Worm (Caenorhabditis elegans) whole organism, L1 larva: Measurements from ENCODE around the gene rabs-5.

ENCODE experiments used
- C04F5.9 ChIP-seq: sonication (generic microtip); optimal IDR thresholded peaks from 2 replicates; lab custom pipeline; 2016; ENCODE audit warnings: missing genetic modification characterization, missing compliant biosample characterization
- C16A3.4 ChIP-seq: fragments of 150-350 bp; optimal IDR thresholded peaks from 2 replicates; lab custom pipeline; 2014; ENCODE audit warnings: missing biosample characterization, missing genetic modification characterization
- F16B12.6 ChIP-seq: fragments of 150-350 bp; optimal IDR thresholded peaks from 2 replicates; lab custom pipeline; 2014; ENCODE audit warnings: missing biosample characterization, missing genetic modification characterization
- alr-1 ChIP-seq: fragments of 200-800 bp; sonication (Bioruptor generic); optimal IDR thresholded peaks from 2 replicates; lab custom pipeline; 2018; ENCODE audit warnings: borderline replicate concordance, mild to moderate bottlenecking, missing genetic modification characterization, missing compliant biosample characterization
- aly-2 ChIP-seq: fragments of 150-350 bp; optimal IDR thresholded peaks from 2 replicates; lab custom pipeline; 2014; ENCODE audit warnings: missing biosample characterization, missing genetic modification characterization
- blmp-1 ChIP-seq: fragments of 150-350 bp; optimal IDR thresholded peaks from 2 replicates; lab custom pipeline; 2014; ENCODE audit warnings: missing biosample characterization, missing genetic modification characterization
- ceh-63 ChIP-seq: fragments of 200-800 bp; sonication (Bioruptor generic); optimal IDR thresholded peaks from 2 replicates; lab custom pipeline; 2018; ENCODE audit warnings: mild to moderate bottlenecking, missing genetic modification characterization, missing compliant biosample characterization
- ceh-8 ChIP-seq: fragments of 200-800 bp; sonication (Bioruptor generic); optimal IDR thresholded peaks from 2 replicates; lab custom pipeline; 2018; ENCODE audit warnings: mild to moderate bottlenecking, missing genetic modification characterization, moderate library complexity, missing compliant biosample characterization
- ceh-82 ChIP-seq, 3 experiments: fragments of 150-350 bp in 1 of 3; sonication (generic microtip) in 2 of 3; optimal IDR thresholded peaks; 2 replicates each; lab custom pipeline; 2014 to 2017; ENCODE audit warnings: missing biosample characterization in 3 of 3, missing genetic modification characterization in 3 of 3
- ceh-90 ChIP-seq: sonication (generic microtip); optimal IDR thresholded peaks from 2 replicates; lab custom pipeline; 2016; ENCODE audit warnings: missing genetic modification characterization, missing compliant biosample characterization
- dpl-1 ChIP-seq, 3 experiments: fragments of 150-350 bp in 2 of 3; sonication (generic microtip) in 1 of 3; optimal IDR thresholded peaks; 2 replicates each; lab custom pipeline; 2014 to 2017; ENCODE audit warnings: missing biosample characterization in 3 of 3, missing genetic modification characterization in 3 of 3, missing genetic modification reagents in 3 of 3
- dsc-1 ChIP-seq: sonication (generic microtip); optimal IDR thresholded peaks from 2 replicates; lab custom pipeline; 2016; ENCODE audit warnings: mild to moderate bottlenecking, missing genetic modification characterization, missing compliant biosample characterization
- efl-1 ChIP-seq, 4 experiments: fragments of 150-350 bp; optimal IDR thresholded peaks in 3 of 4; peaks in 1 of 4; 1 replicate in 1 of 4; 2 replicates in 3 of 4; lab custom pipeline; 2014; ENCODE audit warnings: missing biosample characterization in 2 of 4, missing genetic modification characterization in 2 of 4, missing genetic modification reagents in 2 of 4
- efl-3 ChIP-seq: fragments of 200-800 bp; sonication (Bioruptor generic); optimal IDR thresholded peaks from 2 replicates; lab custom pipeline; 2018; ENCODE audit warnings: mild to moderate bottlenecking, missing genetic modification characterization, missing compliant biosample characterization
- egl-13 ChIP-seq: sonication (generic microtip); optimal IDR thresholded peaks from 2 replicates; lab custom pipeline; 2016; ENCODE audit warnings: missing genotype, missing genetic modification reagents, missing genetic modification characterization, missing compliant biosample characterization
- elt-3 ChIP-seq, 6 experiments: fragments of 150-350 bp in 1 of 6; sonication (generic microtip); optimal IDR thresholded peaks; 2 replicates each; lab custom pipeline; 2017 to 2018; ENCODE audit warnings: missing biosample characterization in 6 of 6, missing genetic modification characterization in 6 of 6, inconsistent platforms in 1 of 6
- fkh-10 ChIP-seq: sonication (generic microtip); optimal IDR thresholded peaks from 2 replicates; lab custom pipeline; 2017; ENCODE audit warnings: missing biosample characterization, missing genetic modification reagents, missing genetic modification characterization
- fkh-4 ChIP-seq: sonication (generic microtip); optimal IDR thresholded peaks from 2 replicates; lab custom pipeline; 2016; ENCODE audit warnings: missing compliant biosample characterization, missing genetic modification characterization, borderline replicate concordance
- fkh-8 ChIP-seq: sonication (generic microtip); optimal IDR thresholded peaks from 2 replicates; lab custom pipeline; 2016; ENCODE audit warnings: mild to moderate bottlenecking, missing genetic modification characterization, missing compliant biosample characterization
- hlh-4 ChIP-seq: sonication (generic microtip); optimal IDR thresholded peaks from 2 replicates; lab custom pipeline; 2016; ENCODE audit warnings: mild to moderate bottlenecking, missing genetic modification characterization, missing compliant biosample characterization
- irx-1 ChIP-seq: sonication (generic microtip); optimal IDR thresholded peaks from 2 replicates; lab custom pipeline; 2016; ENCODE audit warnings: missing genetic modification characterization, missing compliant biosample characterization
- isw-1 ChIP-seq: fragments of 200-800 bp; sonication (Bioruptor generic); IDR thresholded peaks from 2 replicates; pipeline ENCODE4 v1.3.6; 2022; ENCODE audit warnings: missing genetic modification characterization, missing compliant biosample characterization
- jun-1 ChIP-seq: fragments of 150-350 bp; optimal IDR thresholded peaks from 2 replicates; lab custom pipeline; 2014; ENCODE audit warnings: missing biosample characterization, missing genetic modification reagents, missing genetic modification characterization
- lin-13 ChIP-seq: fragments of 150-350 bp; optimal IDR thresholded peaks from 2 replicates; lab custom pipeline; 2014; ENCODE audit warnings: missing biosample characterization, missing genetic modification reagents, missing genetic modification characterization
- lin-14 ChIP-seq: fragments of 200-800 bp; sonication (Bioruptor generic); optimal IDR thresholded peaks from 2 replicates; lab custom pipeline; 2018; ENCODE audit warnings: mild to moderate bottlenecking, missing genetic modification characterization, moderate library complexity, missing compliant biosample characterization
- lin-39 ChIP-seq: fragments of 150-350 bp; optimal IDR thresholded peaks from 2 replicates; lab custom pipeline; 2014; ENCODE audit warnings: missing biosample characterization, missing genetic modification reagents, missing genetic modification characterization
- lsy-2 ChIP-seq, 2 experiments: fragments of 150-350 bp; optimal IDR thresholded peaks; 2 replicates each; lab custom pipeline; 2014; ENCODE audit warnings: missing biosample characterization in 2 of 2, missing genetic modification characterization in 2 of 2
- mdl-1 ChIP-seq, 2 experiments: fragments of 150-350 bp; optimal IDR thresholded peaks; 2 replicates each; lab custom pipeline; 2014 to 2017; ENCODE audit warnings: missing biosample characterization in 2 of 2, missing genetic modification characterization in 2 of 2, inconsistent platforms in 1 of 2
- mep-1 ChIP-seq: fragments of 150-350 bp; optimal IDR thresholded peaks from 2 replicates; lab custom pipeline; 2014; ENCODE audit warnings: missing biosample characterization, missing genetic modification characterization
- nhr-12 ChIP-seq: sonication (generic microtip); optimal IDR thresholded peaks from 2 replicates; lab custom pipeline; 2017; ENCODE audit warnings: missing biosample characterization, missing genetic modification characterization
- nhr-19 ChIP-seq: fragments of 200-800 bp; sonication (Bioruptor generic); conservative IDR thresholded peaks from 2 replicates; pipeline ENCODE4 v1.3.6; 2022; ENCODE audit warnings: missing genetic modification characterization, missing compliant biosample characterization
- nhr-20 ChIP-seq: sonication (generic microtip); optimal IDR thresholded peaks from 2 replicates; lab custom pipeline; 2016; ENCODE audit warnings: mild to moderate bottlenecking, missing genetic modification characterization, missing compliant biosample characterization
- nhr-237 ChIP-seq: fragments of 150-350 bp; optimal IDR thresholded peaks from 2 replicates; lab custom pipeline; 2014; ENCODE audit warnings: missing biosample characterization, missing genetic modification characterization
- nhr-71 ChIP-seq: sonication (generic microtip); optimal IDR thresholded peaks from 2 replicates; lab custom pipeline; 2016; ENCODE audit warnings: mild to moderate bottlenecking, missing genetic modification characterization, moderate library complexity, missing compliant biosample characterization
- nhr-76 ChIP-seq: sonication (generic microtip); optimal IDR thresholded peaks from 2 replicates; lab custom pipeline; 2017; ENCODE audit warnings: missing biosample characterization, missing genetic modification characterization
- nhr-77 ChIP-seq: fragments of 150-350 bp; optimal IDR thresholded peaks from 2 replicates; lab custom pipeline; 2014; ENCODE audit warnings: missing biosample characterization, missing genetic modification characterization
- nhr-84 ChIP-seq: sonication (generic microtip); optimal IDR thresholded peaks from 2 replicates; lab custom pipeline; 2017; ENCODE audit warnings: missing biosample characterization, missing genetic modification characterization
- nhr-85 ChIP-seq: sonication (generic microtip); peaks from one replicate; lab custom pipeline; 2016; ENCODE audit warnings: missing genetic modification characterization, inconsistent platforms, missing compliant biosample characterization
- pqm-1 ChIP-seq: sonication (generic microtip); optimal IDR thresholded peaks from 3 replicates; lab custom pipeline; 2017; ENCODE audit warnings: missing biosample characterization, missing genetic modification characterization
- rnt-1 ChIP-seq: sonication (generic microtip); optimal IDR thresholded peaks from 2 replicates; lab custom pipeline; 2016; ENCODE audit warnings: mild to moderate bottlenecking, missing genetic modification characterization, moderate library complexity, missing compliant biosample characterization
- skn-1 ChIP-seq: fragments of 150-350 bp; optimal IDR thresholded peaks from 2 replicates; lab custom pipeline; 2014; ENCODE audit warnings: missing biosample characterization, missing genetic modification characterization
- snpc-4 ChIP-seq: fragments of 150-350 bp; optimal IDR thresholded peaks from 2 replicates; lab custom pipeline; 2014; ENCODE audit warnings: missing biosample characterization, missing genetic modification characterization
- snu-23 ChIP-seq: sonication (generic microtip); optimal IDR thresholded peaks from 2 replicates; lab custom pipeline; 2016; ENCODE audit warnings: missing genetic modification characterization, missing compliant biosample characterization
- sup-37 ChIP-seq: fragments of 200-800 bp; sonication (Bioruptor generic); optimal IDR thresholded peaks from 2 replicates; lab custom pipeline; 2018; ENCODE audit warnings: mild to moderate bottlenecking, missing genetic modification characterization, missing compliant biosample characterization
- swsn-7 ChIP-seq: sonication (generic microtip); optimal IDR thresholded peaks from 2 replicates; lab custom pipeline; 2016; ENCODE audit warnings: missing genetic modification characterization, missing compliant biosample characterization
- tbx-2 ChIP-seq: sonication (generic microtip); optimal IDR thresholded peaks from 2 replicates; lab custom pipeline; 2016; ENCODE audit warnings: missing genetic modification characterization, missing compliant biosample characterization
- tlp-1 ChIP-seq: fragments of 150-350 bp; optimal IDR thresholded peaks from 2 replicates; lab custom pipeline; 2014; ENCODE audit warnings: missing biosample characterization, missing genetic modification characterization
- unc-130 ChIP-seq: fragments of 150-350 bp; optimal IDR thresholded peaks from 2 replicates; lab custom pipeline; 2017; ENCODE audit warnings: missing biosample characterization, missing genetic modification characterization, inconsistent platforms
- unc-30 ChIP-seq: sonication (generic microtip); optimal IDR thresholded peaks from 2 replicates; lab custom pipeline; 2017; ENCODE audit warnings: missing biosample characterization, missing genetic modification characterization
- unc-98 ChIP-seq: fragments of 200-800 bp; sonication (Bioruptor generic); IDR thresholded peaks from 2 replicates; pipeline ENCODE4 v1.3.6; 2022; ENCODE audit warnings: missing genetic modification characterization, missing compliant biosample characterization

Gene rabs-5

DNA sequence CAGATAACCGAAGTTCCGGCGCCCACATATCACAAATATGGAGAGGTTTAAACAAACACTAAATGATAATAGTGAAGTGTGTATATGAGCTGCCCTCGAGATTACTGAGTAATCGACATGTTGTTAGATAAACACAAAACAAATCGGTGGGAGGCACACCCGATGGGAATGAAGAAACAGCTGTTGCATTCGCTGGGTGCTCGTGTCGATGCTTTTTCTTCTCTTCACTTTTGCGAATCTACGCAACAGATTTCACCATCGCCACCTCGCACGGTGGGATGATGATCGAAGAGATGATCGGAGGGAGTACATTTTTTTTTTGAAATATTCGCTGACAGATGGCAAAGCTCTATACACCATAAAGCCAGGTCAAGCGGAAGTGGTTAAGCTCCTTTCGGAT, 39.1 kb downstream of the rabs-5 start:
- peak; percentile 63 for TF ChIP-seq rnt-1 (tag; lab: Kevin White, UChicago)
- no peak for TF ChIP-seq tbx-2 (tag; lab: Kevin White, UChicago)
- TF ChIP-seq dsc-1 (tag; lab: Kevin White, UChicago), result peak; percentile 9
- peak; percentile 9 for TF ChIP-seq unc-130
- TF ChIP-seq skn-1 (tag; lab: Kevin White, UChicago), result peak; percentile 36
- no peak for TF ChIP-seq nhr-19
- peak in 1 of 2 experiments; percentile 24 for TF ChIP-seq mdl-1 (tag; optimal IDR thresholded peaks at IDR 0.05; lab: Kevin White, UChicago)
- TF ChIP-seq aly-2 (tag; lab: Kevin White, UChicago), result no peak

DNA sequence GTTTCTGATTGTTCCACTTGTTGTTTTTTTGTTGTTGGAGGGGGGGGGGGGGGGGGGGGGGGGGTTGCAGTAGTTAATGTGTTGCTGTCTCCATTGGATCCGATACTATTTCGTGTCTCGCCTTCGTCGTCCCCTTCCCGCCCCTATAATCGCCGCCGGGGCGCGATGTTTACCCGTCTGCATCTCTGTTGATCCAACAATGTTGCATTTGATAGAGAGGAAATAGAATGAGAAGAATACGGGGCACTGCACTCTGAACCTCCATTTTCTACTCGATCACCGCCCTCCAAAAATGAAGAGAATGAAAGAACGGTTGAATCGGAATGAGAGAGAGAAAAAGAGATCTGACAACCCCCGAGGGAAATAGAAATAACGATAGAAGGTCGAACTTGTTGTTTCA, 39.7 kb downstream of the rabs-5 start:
- TF ChIP-seq irx-1, result no peak
- TF ChIP-seq jun-1 (tag; lab: Kevin White, UChicago), result no peak
- TF ChIP-seq ceh-82 (tag; optimal IDR thresholded peaks at IDR 0.05; lab: Kevin White, UChicago), result peak in 1 of 3 experiments; percentile 41
- TF ChIP-seq mep-1, result peak; percentile 75
- no peak for TF ChIP-seq fkh-10 (GFP tag; lab: Kevin White, UChicago)
- no peak for TF ChIP-seq ceh-8 (GFP tag; lab: Kevin White, UChicago)
- peak in 2 of 6 experiments; percentile 24 to 27 for TF ChIP-seq elt-3 (tag; optimal IDR thresholded peaks at IDR 0.05; lab: Kevin White, UChicago)
- no peak for TF ChIP-seq tbx-2 (tag; lab: Kevin White, UChicago)
- TF ChIP-seq egl-13 (tag; lab: Kevin White, UChicago), result no peak
- TF ChIP-seq nhr-85 (tag; lab: Kevin White, UChicago), result peak; percentile 90
- TF ChIP-seq snu-23 (GFP tag; lab: Kevin White, UChicago), result peak; percentile 47
- no peak for TF ChIP-seq snpc-4 (tag; lab: Kevin White, UChicago)
- peak in 1 of 2 experiments; percentile 34 for TF ChIP-seq lsy-2 (tag; optimal IDR thresholded peaks at IDR 0.05; lab: Kevin White, UChicago)
- peak; percentile 57 for TF ChIP-seq nhr-20
- no peak for TF ChIP-seq ceh-90 (tag; lab: Kevin White, UChicago)
- TF ChIP-seq lin-13 (GFP tag; lab: Kevin White, UChicago), result no peak
- TF ChIP-seq nhr-237 (tag; lab: Kevin White, UChicago), result no peak
- TF ChIP-seq nhr-77 (tag; lab: Kevin White, UChicago), result peak; percentile 32
- peak; percentile 40 for TF ChIP-seq rnt-1 (tag; lab: Kevin White, UChicago)
- TF ChIP-seq nhr-76, result no peak
- peak; percentile 92 for TF ChIP-seq lin-14 (GFP tag; lab: Kevin White, UChicago)
- TF ChIP-seq lin-39 (tag; lab: Kevin White, UChicago), result no peak
- no peak for TF ChIP-seq unc-30 (tag; lab: Kevin White, UChicago)
- peak; percentile 82 for TF ChIP-seq blmp-1 (tag; lab: Kevin White, UChicago)
- TF ChIP-seq nhr-71 (tag; lab: Kevin White, UChicago), result peak; percentile 12
- no peak for TF ChIP-seq sup-37
- no peak for TF ChIP-seq alr-1 (tag; lab: Kevin White, UChicago)
- TF ChIP-seq nhr-84 (tag; lab: Kevin White, UChicago), result no peak
- peak; percentile 8 for TF ChIP-seq swsn-7
- peak in 1 of 3 experiments; percentile 23 for TF ChIP-seq dpl-1 (GFP tag; optimal IDR thresholded peaks at IDR 0.05; lab: Kevin White, UChicago)
- TF ChIP-seq C16A3.4 (tag; lab: Kevin White, UChicago), result no peak
- TF ChIP-seq efl-1 (optimal IDR thresholded peaks at IDR 0.05; lab: Kevin White, UChicago), result no peak
- TF ChIP-seq efl-1 (GFP tag; optimal IDR thresholded peaks at IDR 0.05 in 1 of 2; lab: Kevin White, UChicago), result peak in 1 of 2 experiments; percentile 89
- no peak for TF ChIP-seq efl-3 (GFP tag; lab: Kevin White, UChicago)
- TF ChIP-seq F16B12.6, result no peak

DNA sequence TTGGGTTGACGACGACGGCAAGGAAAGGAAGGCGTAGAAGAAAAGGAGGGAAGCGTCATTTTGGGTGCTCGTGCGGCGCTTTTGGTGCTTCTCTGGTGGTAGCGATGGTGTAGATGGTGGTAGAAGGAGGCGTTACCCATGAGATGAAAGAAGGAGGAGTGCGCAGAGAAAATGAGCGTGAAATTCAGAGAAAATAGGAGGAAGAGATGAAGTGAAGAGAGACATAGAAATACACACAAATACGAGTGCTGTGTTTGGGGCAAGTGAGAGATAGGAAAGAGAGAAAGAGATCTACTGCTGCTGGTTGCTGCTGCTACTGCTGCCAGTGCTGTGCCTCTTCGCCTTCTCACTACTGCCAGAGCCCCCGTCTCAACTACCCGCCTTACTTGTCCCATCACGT, 40.8 kb downstream of the rabs-5 start:
- TF ChIP-seq unc-130 (no peak), skn-1 (tag; lab: Kevin White, UChicago) (no peak), fkh-8 (peak; percentile 70), nhr-12 (tag; lab: Kevin White, UChicago) (no peak), C04F5.9 (tag; lab: Kevin White, UChicago) (no peak), egl-13 (tag; lab: Kevin White, UChicago) (no peak), tlp-1 (tag; lab: Kevin White, UChicago) (no peak), snu-23 (GFP tag; lab: Kevin White, UChicago) (peak; percentile 52), lin-39 (tag; lab: Kevin White, UChicago) (no peak), lin-14 (GFP tag; lab: Kevin White, UChicago) (peak; percentile 79), isw-1 (GFP tag; lab: Robert Waterston, UW) (peak; percentile 18; the same call in 1 of the 2 replicates), pqm-1 (no peak), hlh-4 (no peak), efl-1 (optimal IDR thresholded peaks at IDR 0.05; lab: Kevin White, UChicago) (peak; percentile 18 to 42), efl-1 (GFP tag; optimal IDR thresholded peaks at IDR 0.05 in 1 of 2; lab: Kevin White, UChicago) (no peak), ceh-63 (no peak), fkh-4 (no peak), aly-2 (tag; lab: Kevin White, UChicago) (no peak), nhr-71 (tag; lab: Kevin White, UChicago) (peak; percentile 56), unc-98 (no peak)
